Worm (Caenorhabditis elegans): ENCODE data around the gene T03D8.6.

Gene T03D8.6

ce11 chrV:20771702-20772101 is 48.4 kb downstream of the T03D8.6 start:
- TF ChIP-seq swsn-7 (tag; optimal IDR thresholded peaks at IDR 0.05) (no peak), sptf-1 (tag; optimal IDR thresholded peaks at IDR 0.05) (no peak), lin-14 (GFP tag; optimal IDR thresholded peaks at IDR 0.05) (peak; percentile 56), ceh-8 (GFP tag; optimal IDR thresholded peaks at IDR 0.05) (no peak), blmp-1 (tag; optimal IDR thresholded peaks at IDR 0.05) (peak; percentile 14), mep-1 (tag; optimal IDR thresholded peaks at IDR 0.05) (peak; percentile 2), nhr-19 (GFP tag; conservative IDR thresholded peaks at IDR 0.05) (no peak), fkh-10 (GFP tag; optimal IDR thresholded peaks at IDR 0.05) (no peak), nhr-85 (tag) (peak; percentile 46), pag-3 (tag; optimal IDR thresholded peaks at IDR 0.05; ENCODE audit: borderline replicate concordance, insufficient read depth) (no peak), mab-9 (GFP tag; IDR thresholded peaks at IDR 0.05) (no peak), rnt-1 (tag; optimal IDR thresholded peaks at IDR 0.05) (peak; percentile 52), hpl-2 (GFP tag; optimal IDR thresholded peaks at IDR 0.05) (no peak), elt-2 (tag; optimal IDR thresholded peaks at IDR 0.05) (no peak), nhr-71 (tag; optimal IDR thresholded peaks at IDR 0.05) (peak; percentile 3), nhr-20 (tag; optimal IDR thresholded peaks at IDR 0.05) (no peak), ceh-88 (GFP tag; IDR thresholded peaks at IDR 0.05) (no peak), efl-3 (GFP tag; optimal IDR thresholded peaks at IDR 0.05) (no peak), dpl-1 (GFP tag; optimal IDR thresholded peaks at IDR 0.05) (no peak), ama-1 (optimal IDR thresholded peaks at IDR 0.05) (no peak)

ce11 chrV:20770846-20771245 is 49.3 kb downstream of the T03D8.6 start:
- TF ChIP-seq lin-14 (GFP tag; optimal IDR thresholded peaks at IDR 0.05) = peak; percentile 22
- TF ChIP-seq ceh-63 (GFP tag; optimal IDR thresholded peaks at IDR 0.05) = no peak
- TF ChIP-seq elt-2 (tag; optimal IDR thresholded peaks at IDR 0.05) = peak; percentile 34

ce11 chrV:20770061-20770460 is 50.1 kb downstream of the T03D8.6 start, which contains the start of gene elp-1:
Gene elp-1 (minus strand): TSS chrV:20770161.
- TF ChIP-seq nhr-71 (tag; optimal IDR thresholded peaks at IDR 0.05) = no peak
- no peak for TF ChIP-seq Y116A8C.19 (tag; optimal IDR thresholded peaks at IDR 0.05; ENCODE audit: borderline replicate concordance)
- no peak for TF ChIP-seq aly-2 (tag; optimal IDR thresholded peaks at IDR 0.05)
- no peak for TF ChIP-seq elt-3 (tag; optimal IDR thresholded peaks at IDR 0.05)
- no peak for TF ChIP-seq snpc-4 (tag; optimal IDR thresholded peaks at IDR 0.05)
- TF ChIP-seq sup-37 (GFP tag; optimal IDR thresholded peaks at IDR 0.05) = no peak
- TF ChIP-seq zag-1 (tag; optimal IDR thresholded peaks at IDR 0.05) = no peak
- no peak for TF ChIP-seq mab-9 (GFP tag; IDR thresholded peaks at IDR 0.05)
- TF ChIP-seq zip-4 (GFP tag; optimal IDR thresholded peaks at IDR 0.05) = no peak
- no peak for TF ChIP-seq skn-1 (tag; optimal IDR thresholded peaks at IDR 0.05)
- no peak for TF ChIP-seq alr-1 (tag; optimal IDR thresholded peaks at IDR 0.05; ENCODE audit: borderline replicate concordance)
- TF ChIP-seq tbx-2 (tag; optimal IDR thresholded peaks at IDR 0.05) = no peak
- TF ChIP-seq rnt-1 (tag; optimal IDR thresholded peaks at IDR 0.05) = no peak
- no peak for TF ChIP-seq lin-35 (GFP tag; optimal IDR thresholded peaks at IDR 0.05)
- TF ChIP-seq dpl-1 (GFP tag; optimal IDR thresholded peaks at IDR 0.05) = no peak
